Fruit fly (Drosophila melanogaster) whole organism, wandering third instar larva: ENCODE measurements around the gene daw.

Source experiments
- Dfd ChIP-seq: fragments of >200 bp; optimal IDR thresholded peaks from 2 replicates; lab custom pipeline; 2017; ENCODE audit warnings: missing biosample characterization, missing genetic modification characterization
- HLH106 ChIP-seq: fragments of 200-800 bp; optimal IDR thresholded peaks from 3 replicates; lab custom pipeline; 2019; ENCODE audit warnings: missing biosample characterization, mild to moderate bottlenecking, missing genetic modification characterization, moderate library complexity
- Hnf4 ChIP-seq: fragments of 200-800 bp; sonication (Bioruptor generic); optimal IDR thresholded peaks from 2 replicates; lab custom pipeline; 2016; ENCODE audit warnings: missing biosample characterization, mild to moderate bottlenecking, missing genetic modification characterization
- Hr78 ChIP-seq: fragments of >200 bp; optimal IDR thresholded peaks from 2 replicates; lab custom pipeline; 2017; ENCODE audit warnings: missing biosample characterization, missing genetic modification characterization
- Hr83 ChIP-seq: fragments of 200-300 bp; sonication (Bioruptor generic); optimal IDR thresholded peaks from 2 replicates; lab custom pipeline; 2016; ENCODE audit warnings: missing biosample characterization, mild to moderate bottlenecking, missing genetic modification characterization, moderate library complexity; ENCODE audit not compliant: poor library complexity, severe bottlenecking
- Vsx2 ChIP-seq: fragments of 200-300, 225-300 bp; sonication (Bioruptor generic); optimal IDR thresholded peaks from 2 replicates; lab custom pipeline; 2018; ENCODE audit warnings: missing biosample characterization, missing genetic modification characterization; ENCODE audit not compliant: partially characterized antibody
- brk ChIP-seq: fragments of 200-800 bp; sonication (Bioruptor generic); optimal IDR thresholded peaks from 2 replicates; lab custom pipeline; 2016; ENCODE audit warnings: missing biosample characterization, mild to moderate bottlenecking, missing genetic modification characterization
- h ChIP-seq: fragments of 200-800 bp; sonication (Bioruptor generic); optimal IDR thresholded peaks from 3 replicates; lab custom pipeline; 2016; ENCODE audit warnings: missing biosample characterization, mild to moderate bottlenecking, missing genetic modification characterization

Gene daw

DNA sequence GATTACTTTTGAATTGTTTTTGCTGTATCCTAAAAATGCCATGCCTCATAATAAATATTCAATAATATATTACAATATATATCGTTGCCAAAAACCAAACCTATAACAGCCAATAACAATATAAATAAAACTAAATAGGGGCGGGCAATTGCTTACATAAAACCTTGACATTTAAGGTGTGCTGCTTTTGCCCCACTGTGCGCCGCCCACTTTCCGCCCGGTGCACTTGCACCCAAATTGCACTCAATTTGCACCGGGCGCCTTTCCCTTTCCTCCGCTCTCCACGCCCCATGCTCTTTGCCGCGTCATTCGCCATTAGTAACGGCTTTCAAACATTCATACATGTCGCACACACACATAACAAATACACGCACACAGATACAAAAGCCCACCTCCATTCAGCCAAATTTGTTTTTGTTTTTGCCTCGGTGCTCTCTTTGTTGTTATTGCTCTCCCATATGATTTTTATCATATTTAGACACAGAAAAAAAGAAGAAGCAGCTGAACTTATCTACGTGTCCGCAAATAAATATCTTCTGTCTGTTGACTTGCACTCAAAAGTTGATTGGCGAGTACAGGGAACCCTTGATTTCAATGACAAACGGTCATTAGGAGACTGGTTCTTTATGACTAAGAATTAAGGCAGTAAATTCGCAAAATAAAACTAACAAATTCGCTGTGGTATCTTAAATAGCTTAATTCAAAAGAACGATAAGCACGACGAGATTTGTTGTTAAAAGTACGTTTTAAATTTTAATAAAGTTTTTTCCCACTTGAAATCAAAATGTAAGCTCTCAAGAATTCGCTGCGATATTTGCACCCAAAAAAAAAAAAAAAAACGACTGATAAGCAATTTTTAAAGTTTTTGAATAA, 53.0 kb downstream of the daw start (continued):
- peak; percentile 18 for TF ChIP-seq HLH106 (tag; lab: Kevin White, UChicago)
- peak; percentile 17 for TF ChIP-seq Hnf4
- peak; percentile 15 for TF ChIP-seq Dfd (GFP tag; lab: Kevin White, UChicago)
- TF ChIP-seq Vsx2 (GFP tag; lab: Kevin White, UChicago) = no peak

DNA sequence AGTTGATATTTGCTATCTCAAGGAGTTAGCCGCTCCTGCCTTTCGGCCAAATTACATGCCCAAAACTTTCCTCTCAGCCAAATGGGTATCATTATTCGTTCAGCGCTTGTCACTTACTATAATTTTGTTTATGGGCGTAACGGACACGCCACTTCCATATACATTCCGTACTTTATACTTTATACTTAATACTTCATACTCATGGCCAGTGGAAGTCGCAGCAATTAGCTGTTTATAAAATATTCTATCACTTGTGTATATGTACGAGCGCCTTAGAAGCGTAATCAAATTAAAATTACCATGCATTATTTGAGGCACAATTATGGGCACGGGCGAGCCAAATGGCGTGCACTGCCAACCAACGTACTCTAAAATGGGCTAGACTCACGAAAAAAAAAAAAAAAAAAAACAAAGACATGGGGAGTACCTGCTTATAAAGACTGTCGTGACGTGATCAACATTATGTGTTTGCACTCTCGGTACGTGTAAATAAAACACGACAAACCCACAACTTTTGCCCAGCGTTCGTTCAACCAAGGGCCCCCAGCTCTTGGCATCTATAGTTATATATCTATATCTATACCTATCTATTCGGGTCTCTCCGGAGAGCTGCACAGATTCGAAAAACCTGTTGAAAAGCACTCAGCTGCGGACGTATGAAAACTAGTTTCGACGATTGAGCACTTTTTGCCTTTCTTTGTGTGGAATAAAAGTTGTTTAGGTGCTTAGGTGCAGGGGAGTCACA, 56.3 kb downstream of the daw start:
- TF ChIP-seq brk = no peak
- no peak for TF ChIP-seq h (GFP tag; lab: Kevin White, UChicago)
- peak; percentile 32 for TF ChIP-seq Hr83 (GFP tag; lab: Kevin White, UChicago)
- no peak for TF ChIP-seq Hr78
